Worm (Caenorhabditis elegans) whole organism, L1 larva: Measurements from ENCODE around the gene B0554.4.
A peak's percentile ranks its signal among the peaks of the same experiment; 100 is the strongest.

ENCODE experiments used
- C16A3.4 ChIP-seq: fragments of 150-350 bp; optimal IDR thresholded peaks from 2 replicates; lab custom pipeline; 2014; ENCODE audit warnings: missing biosample characterization, missing genetic modification characterization
- F16B12.6 ChIP-seq: fragments of 150-350 bp; optimal IDR thresholded peaks from 2 replicates; lab custom pipeline; 2014; ENCODE audit warnings: missing biosample characterization, missing genetic modification characterization
- aha-1 ChIP-seq: fragments of 150-350 bp; optimal IDR thresholded peaks from 2 replicates; lab custom pipeline; 2014; ENCODE audit warnings: missing biosample characterization, missing genetic modification characterization
- ama-1 ChIP-seq: fragments of 150-350 bp; optimal IDR thresholded peaks from 2 replicates; lab custom pipeline; 2014
- blmp-1 ChIP-seq: fragments of 150-350 bp; optimal IDR thresholded peaks from 2 replicates; lab custom pipeline; 2014; ENCODE audit warnings: missing biosample characterization, missing genetic modification characterization
- ceh-63 ChIP-seq: fragments of 200-800 bp; sonication (Bioruptor generic); optimal IDR thresholded peaks from 2 replicates; lab custom pipeline; 2018; ENCODE audit warnings: mild to moderate bottlenecking, missing genetic modification characterization, missing compliant biosample characterization
- ceh-82 ChIP-seq, 3 experiments: fragments of 150-350 bp in 1 of 3; sonication (generic microtip) in 2 of 3; optimal IDR thresholded peaks; 2 replicates each; lab custom pipeline; 2014 to 2017; ENCODE audit warnings: missing biosample characterization in 3 of 3, missing genetic modification characterization in 3 of 3
- ceh-90 ChIP-seq: sonication (generic microtip); optimal IDR thresholded peaks from 2 replicates; lab custom pipeline; 2016; ENCODE audit warnings: missing genetic modification characterization, missing compliant biosample characterization
- ces-1 ChIP-seq: fragments of 150-350 bp; optimal IDR thresholded peaks from 2 replicates; lab custom pipeline; 2014; ENCODE audit warnings: missing biosample characterization, missing genetic modification reagents, missing genetic modification characterization
- dsc-1 ChIP-seq: sonication (generic microtip); optimal IDR thresholded peaks from 2 replicates; lab custom pipeline; 2016; ENCODE audit warnings: mild to moderate bottlenecking, missing genetic modification characterization, missing compliant biosample characterization
- efl-1 ChIP-seq, 4 experiments: fragments of 150-350 bp; optimal IDR thresholded peaks in 3 of 4; peaks in 1 of 4; 1 replicate in 1 of 4; 2 replicates in 3 of 4; lab custom pipeline; 2014; ENCODE audit warnings: missing biosample characterization in 2 of 4, missing genetic modification characterization in 2 of 4, missing genetic modification reagents in 2 of 4
- efl-3 ChIP-seq: fragments of 200-800 bp; sonication (Bioruptor generic); optimal IDR thresholded peaks from 2 replicates; lab custom pipeline; 2018; ENCODE audit warnings: mild to moderate bottlenecking, missing genetic modification characterization, missing compliant biosample characterization
- egl-27 ChIP-seq, 2 experiments: fragments of 150-350 bp in 1 of 2; sonication (generic microtip); optimal IDR thresholded peaks; 3 replicates each; lab custom pipeline; 2017 to 2018; ENCODE audit warnings: missing biosample characterization in 2 of 2, missing genetic modification characterization in 2 of 2, missing genetic modification reagents in 2 of 2
- elt-2 ChIP-seq: sonication (generic microtip); optimal IDR thresholded peaks from 2 replicates; lab custom pipeline; 2016; ENCODE audit warnings: missing genetic modification characterization, mild to moderate bottlenecking, inconsistent platforms, missing compliant biosample characterization, missing genetic modification reagents
- elt-3 ChIP-seq, 6 experiments: fragments of 150-350 bp in 1 of 6; sonication (generic microtip); optimal IDR thresholded peaks; 2 replicates each; lab custom pipeline; 2017 to 2018; ENCODE audit warnings: missing biosample characterization in 6 of 6, missing genetic modification characterization in 6 of 6, inconsistent platforms in 1 of 6
- ets-5 ChIP-seq: fragments of 200-800 bp; sonication (Bioruptor generic); IDR thresholded peaks from 2 replicates; pipeline ENCODE4 v1.3.6; 2022; ENCODE audit warnings: missing genetic modification characterization, missing compliant biosample characterization
- fkh-4 ChIP-seq: sonication (generic microtip); optimal IDR thresholded peaks from 2 replicates; lab custom pipeline; 2016; ENCODE audit warnings: missing compliant biosample characterization, missing genetic modification characterization, borderline replicate concordance
- grh-1 ChIP-seq: fragments of 200-800 bp; sonication (Bioruptor generic); IDR thresholded peaks from 2 replicates; pipeline ENCODE4 v1.3.6; 2022; ENCODE audit warnings: missing genetic modification reagents, missing genetic modification characterization, missing compliant biosample characterization
- hlh-17 ChIP-seq: fragments of 200-800 bp; sonication (Bioruptor generic); optimal IDR thresholded peaks from 2 replicates; lab custom pipeline; 2018; ENCODE audit warnings: missing genetic modification characterization, mild to moderate bottlenecking, missing compliant biosample characterization, moderate library complexity, borderline replicate concordance
- hpl-2 ChIP-seq: fragments of 150-350 bp; optimal IDR thresholded peaks from 2 replicates; lab custom pipeline; 2014; ENCODE audit warnings: missing biosample characterization, missing genetic modification reagents, missing genetic modification characterization
- lin-13 ChIP-seq: fragments of 150-350 bp; optimal IDR thresholded peaks from 2 replicates; lab custom pipeline; 2014; ENCODE audit warnings: missing biosample characterization, missing genetic modification reagents, missing genetic modification characterization
- lin-15B ChIP-seq: fragments of 150-350 bp; sonication (generic microtip); optimal IDR thresholded peaks from 3 replicates; lab custom pipeline; 2014; ENCODE audit warnings: missing biosample characterization, missing genetic modification characterization
- lsy-2 ChIP-seq, 2 experiments: fragments of 150-350 bp; optimal IDR thresholded peaks; 2 replicates each; lab custom pipeline; 2014; ENCODE audit warnings: missing biosample characterization in 2 of 2, missing genetic modification characterization in 2 of 2
- mef-2 ChIP-seq: fragments of 150-350 bp; optimal IDR thresholded peaks from 2 replicates; lab custom pipeline; 2014; ENCODE audit warnings: missing biosample characterization, missing genetic modification characterization
- mep-1 ChIP-seq: fragments of 150-350 bp; optimal IDR thresholded peaks from 2 replicates; lab custom pipeline; 2014; ENCODE audit warnings: missing biosample characterization, missing genetic modification characterization
- nhr-19 ChIP-seq: fragments of 200-800 bp; sonication (Bioruptor generic); conservative IDR thresholded peaks from 2 replicates; pipeline ENCODE4 v1.3.6; 2022; ENCODE audit warnings: missing genetic modification characterization, missing compliant biosample characterization
- nhr-237 ChIP-seq: fragments of 150-350 bp; optimal IDR thresholded peaks from 2 replicates; lab custom pipeline; 2014; ENCODE audit warnings: missing biosample characterization, missing genetic modification characterization
- nhr-28 ChIP-seq: fragments of 150-350 bp; optimal IDR thresholded peaks from 2 replicates; lab custom pipeline; 2014; ENCODE audit warnings: missing biosample characterization, missing genetic modification characterization
- nhr-71 ChIP-seq: sonication (generic microtip); optimal IDR thresholded peaks from 2 replicates; lab custom pipeline; 2016; ENCODE audit warnings: mild to moderate bottlenecking, missing genetic modification characterization, moderate library complexity, missing compliant biosample characterization
- nhr-76 ChIP-seq: sonication (generic microtip); optimal IDR thresholded peaks from 2 replicates; lab custom pipeline; 2017; ENCODE audit warnings: missing biosample characterization, missing genetic modification characterization
- nhr-77 ChIP-seq: fragments of 150-350 bp; optimal IDR thresholded peaks from 2 replicates; lab custom pipeline; 2014; ENCODE audit warnings: missing biosample characterization, missing genetic modification characterization
- nhr-85 ChIP-seq: sonication (generic microtip); peaks from one replicate; lab custom pipeline; 2016; ENCODE audit warnings: missing genetic modification characterization, inconsistent platforms, missing compliant biosample characterization
- rnt-1 ChIP-seq: sonication (generic microtip); optimal IDR thresholded peaks from 2 replicates; lab custom pipeline; 2016; ENCODE audit warnings: mild to moderate bottlenecking, missing genetic modification characterization, moderate library complexity, missing compliant biosample characterization
- skn-1 ChIP-seq: fragments of 150-350 bp; optimal IDR thresholded peaks from 2 replicates; lab custom pipeline; 2014; ENCODE audit warnings: missing biosample characterization, missing genetic modification characterization
- sptf-1 ChIP-seq: fragments of 150-350 bp; optimal IDR thresholded peaks from 2 replicates; lab custom pipeline; 2014; ENCODE audit warnings: missing biosample characterization, missing genetic modification characterization
- sup-37 ChIP-seq: fragments of 200-800 bp; sonication (Bioruptor generic); optimal IDR thresholded peaks from 2 replicates; lab custom pipeline; 2018; ENCODE audit warnings: mild to moderate bottlenecking, missing genetic modification characterization, missing compliant biosample characterization
- tbx-2 ChIP-seq: sonication (generic microtip); optimal IDR thresholded peaks from 2 replicates; lab custom pipeline; 2016; ENCODE audit warnings: missing genetic modification characterization, missing compliant biosample characterization
- tlp-1 ChIP-seq: fragments of 150-350 bp; optimal IDR thresholded peaks from 2 replicates; lab custom pipeline; 2014; ENCODE audit warnings: missing biosample characterization, missing genetic modification characterization
- unc-30 ChIP-seq: sonication (generic microtip); optimal IDR thresholded peaks from 2 replicates; lab custom pipeline; 2017; ENCODE audit warnings: missing biosample characterization, missing genetic modification characterization
- unc-86 ChIP-seq: sonication (generic microtip); optimal IDR thresholded peaks from 2 replicates; lab custom pipeline; 2016; ENCODE audit warnings: missing genetic modification characterization, missing compliant biosample characterization
- zip-4 ChIP-seq: fragments of 200-800 bp; sonication (Bioruptor generic); optimal IDR thresholded peaks from 2 replicates; lab custom pipeline; 2018; ENCODE audit warnings: mild to moderate bottlenecking, missing genetic modification characterization, moderate library complexity, missing compliant biosample characterization

The B0554.4 gene

DNA sequence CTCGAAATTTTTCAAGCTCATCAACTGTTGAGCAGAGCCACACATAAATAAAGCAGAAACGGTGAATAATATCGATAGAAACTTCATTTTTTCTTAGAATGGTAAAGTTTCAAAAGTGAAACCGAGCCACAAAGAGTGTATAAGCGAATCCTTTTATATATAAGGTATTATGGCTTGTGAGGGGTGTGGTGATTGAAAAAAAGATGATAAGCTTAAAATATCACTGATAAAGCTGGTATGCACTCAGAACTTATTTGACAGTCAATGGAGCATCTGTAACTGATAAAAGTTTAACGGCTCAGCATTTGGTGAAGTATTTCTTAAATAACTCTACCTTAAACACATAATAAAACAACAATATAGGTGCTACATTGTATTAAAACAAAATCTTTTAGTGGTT lies 14.3 kb upstream of the B0554.4 start, which contains the start of gene dod-19:
TSS of gene dod-19 (minus strand) at position 130 of the 400 bp plus-strand sequence.
- TF ChIP-seq elt-2 (tag; lab: Kevin White, UChicago) (peak; percentile 63), mef-2 (tag; lab: Kevin White, UChicago) (no peak), hlh-17 (GFP tag; lab: Kevin White, UChicago) (no peak), fkh-4 (tag; lab: Kevin White, UChicago) (no peak), ceh-90 (tag; lab: Kevin White, UChicago) (no peak), blmp-1 (tag; lab: Kevin White, UChicago) (no peak)

DNA sequence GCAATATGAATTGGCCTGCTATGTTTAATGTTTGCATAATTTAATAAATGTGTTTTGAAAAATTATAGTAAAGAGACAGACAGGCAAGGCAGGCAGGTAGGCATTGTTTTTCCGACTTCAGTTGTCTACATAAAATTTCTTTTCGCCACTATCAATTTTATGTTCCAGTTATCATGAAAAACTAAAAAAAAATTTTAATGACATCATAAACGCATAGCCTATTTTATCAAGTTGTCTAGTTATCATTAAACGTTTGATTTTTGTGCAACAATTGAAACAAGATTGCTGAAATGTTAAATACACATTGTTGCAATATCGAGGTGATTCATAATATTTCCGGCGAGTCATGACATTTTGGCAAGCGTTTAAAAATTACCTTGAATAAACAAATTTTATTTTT lies 13.9 kb upstream of the B0554.4 start:
- TF ChIP-seq ces-1 (GFP tag; lab: Kevin White, UChicago) (no peak), nhr-19 (GFP tag; lab: Robert Waterston, UW) (no peak), nhr-237 (tag; lab: Kevin White, UChicago) (no peak), efl-3 (GFP tag; lab: Kevin White, UChicago) (no peak), aha-1 (tag; lab: Kevin White, UChicago) (no peak), blmp-1 (tag; lab: Kevin White, UChicago) (no peak), nhr-71 (tag; lab: Kevin White, UChicago) (no peak), unc-86 (no peak), tlp-1 (tag; lab: Kevin White, UChicago) (peak; percentile 41), nhr-76 (tag; lab: Kevin White, UChicago) (no peak), ceh-63 (GFP tag; lab: Kevin White, UChicago) (no peak), nhr-77 (no peak), unc-30 (tag; lab: Kevin White, UChicago) (no peak), lsy-2 (tag; optimal IDR thresholded peaks at IDR 0.05; lab: Kevin White, UChicago) (no peak), C16A3.4 (tag; lab: Kevin White, UChicago) (no peak), dsc-1 (tag; lab: Kevin White, UChicago) (no peak), ama-1 (lab: Kevin White, UChicago) (no peak), ceh-82 (tag; optimal IDR thresholded peaks at IDR 0.05; lab: Kevin White, UChicago) (no peak), elt-2 (tag; lab: Kevin White, UChicago) (peak; percentile 37), mep-1 (tag; lab: Kevin White, UChicago) (no peak), efl-1 (optimal IDR thresholded peaks at IDR 0.05; lab: Kevin White, UChicago) (no peak), efl-1 (GFP tag; optimal IDR thresholded peaks at IDR 0.05 in 1 of 2; lab: Kevin White, UChicago) (peak in 1 of 2 experiments; percentile 75), sup-37 (no peak), nhr-28 (tag; lab: Kevin White, UChicago) (no peak)

DNA sequence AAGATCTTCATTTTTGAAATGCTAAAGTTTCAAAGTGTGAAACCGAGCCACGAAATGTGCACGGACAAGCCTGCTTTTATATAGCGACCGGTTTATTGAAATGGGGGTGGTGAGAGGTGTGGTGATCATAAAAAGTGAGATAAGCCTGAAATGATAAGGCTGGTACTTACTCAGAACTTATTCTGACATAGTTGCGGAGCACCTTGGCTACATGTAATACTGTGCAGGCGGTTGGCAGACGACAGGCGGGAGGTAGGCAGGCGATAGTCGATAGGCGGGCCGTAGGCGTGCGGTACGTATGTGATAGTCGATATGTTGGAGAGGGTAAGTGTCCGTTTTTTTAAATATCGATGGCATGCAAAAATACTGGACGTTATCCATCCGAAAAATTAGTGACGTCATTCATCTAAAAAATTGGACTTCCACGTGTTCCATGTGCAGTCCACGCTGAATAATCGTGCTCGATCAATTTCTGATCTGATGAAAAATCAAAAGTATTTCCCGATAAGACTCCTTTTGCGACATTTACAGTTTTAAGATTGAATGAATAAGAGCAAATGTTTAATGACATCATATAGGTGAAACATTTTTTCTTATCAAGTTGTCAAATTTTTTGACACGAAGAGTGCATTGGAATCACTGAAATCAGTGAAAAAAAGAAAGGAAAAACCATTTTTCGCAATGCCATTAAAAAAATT lies 11.1 kb upstream of the B0554.4 start, which contains the start of gene irg-8:
TSS of gene irg-8 (minus strand) at position 51 of the 698 bp plus-strand sequence.
- peak; percentile 44 for TF ChIP-seq elt-2 (tag; lab: Kevin White, UChicago)
- TF ChIP-seq grh-1 = no peak

ce11 chrV:418432-418831 lies 10.5 kb upstream of the B0554.4 start, which contains the start of gene Y39D8A.1:
Gene Y39D8A.1 (plus strand): TSS chrV:418732.
- TF ChIP-seq ceh-82 (tag; optimal IDR thresholded peaks at IDR 0.05; lab: Kevin White, UChicago) (no peak), lin-15B (tag; lab: Kevin White, UChicago) (no peak), tbx-2 (tag; lab: Kevin White, UChicago) (no peak), efl-1 (optimal IDR thresholded peaks at IDR 0.05; lab: Kevin White, UChicago) (no peak), efl-1 (GFP tag; optimal IDR thresholded peaks at IDR 0.05 in 1 of 2; lab: Kevin White, UChicago) (peak in 1 of 2 experiments; percentile 32), zip-4 (GFP tag; lab: Kevin White, UChicago) (no peak), elt-2 (tag; lab: Kevin White, UChicago) (no peak), skn-1 (tag; lab: Kevin White, UChicago) (no peak)

DNA sequence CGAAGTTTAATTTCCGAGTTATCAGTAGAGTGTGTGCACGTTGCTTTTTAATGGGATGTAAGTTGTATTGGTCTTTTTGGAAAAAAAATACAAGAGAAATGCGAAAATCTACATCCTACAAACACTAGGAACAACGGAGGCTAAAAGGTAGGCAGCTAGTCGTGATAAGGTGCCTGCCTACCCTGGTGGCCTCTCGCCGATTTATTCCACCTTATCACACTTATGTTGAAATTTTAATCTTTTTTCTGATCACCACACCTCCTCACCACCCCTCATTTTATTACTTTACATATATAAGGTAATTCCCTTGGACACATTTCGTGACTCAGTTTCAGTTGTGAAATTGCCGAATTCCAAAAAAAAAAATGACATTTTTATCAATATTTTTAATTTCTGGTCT lies 6.8 kb upstream of the B0554.4 start, which contains the start of gene dod-20:
TSS of gene dod-20 (plus strand) at position 301 of the 400 bp plus-strand sequence.
- TF ChIP-seq hlh-17 (GFP tag; lab: Kevin White, UChicago) (no peak), ets-5 (GFP tag; lab: Robert Waterston, UW) (no peak), egl-27 (tag; optimal IDR thresholded peaks at IDR 0.05; lab: Kevin White, UChicago) (no peak), aha-1 (tag; lab: Kevin White, UChicago) (no peak), skn-1 (tag; lab: Kevin White, UChicago) (no peak), rnt-1 (tag; lab: Kevin White, UChicago) (no peak), efl-1 (optimal IDR thresholded peaks at IDR 0.05; lab: Kevin White, UChicago) (no peak), efl-1 (GFP tag; optimal IDR thresholded peaks at IDR 0.05 in 1 of 2; lab: Kevin White, UChicago) (no peak), unc-86 (no peak), elt-3 (tag; optimal IDR thresholded peaks at IDR 0.05; lab: Kevin White, UChicago) (no peak), F16B12.6 (tag; lab: Kevin White, UChicago) (no peak), sptf-1 (no peak), nhr-28 (tag; lab: Kevin White, UChicago) (no peak), ces-1 (GFP tag; lab: Kevin White, UChicago) (no peak), hpl-2 (GFP tag; lab: Kevin White, UChicago) (no peak), nhr-85 (no peak), elt-2 (tag; lab: Kevin White, UChicago) (no peak), lsy-2 (tag; optimal IDR thresholded peaks at IDR 0.05; lab: Kevin White, UChicago) (no peak), blmp-1 (tag; lab: Kevin White, UChicago) (no peak), mep-1 (tag; lab: Kevin White, UChicago) (no peak), lin-13 (no peak)
- TF ChIP-seq, all 84 proteins: peak for 0
